Worm (Caenorhabditis elegans) whole organism, late embryonic: ENCODE results near the gene C01G12.5.

ENCODE experiments used
- C38D4.7 ChIP-seq: fragments of 200-800 bp; sonication (Bioruptor generic); optimal IDR thresholded peaks from 2 replicates; lab custom pipeline; 2018; ENCODE audit warnings: mild to moderate bottlenecking, missing genetic modification characterization, moderate library complexity, missing compliant biosample characterization
- ceh-18 ChIP-seq: sonication (generic microtip); optimal IDR thresholded peaks from 2 replicates; lab custom pipeline; 2016; ENCODE audit warnings: missing genetic modification characterization, missing compliant biosample characterization
- ceh-48 ChIP-seq: sonication (generic microtip); optimal IDR thresholded peaks from 2 replicates; lab custom pipeline; 2016; ENCODE audit warnings: missing genetic modification characterization, inconsistent platforms, missing compliant biosample characterization
- fkh-10 ChIP-seq: fragments of 150-350 bp; optimal IDR thresholded peaks from 2 replicates; lab custom pipeline; 2014; ENCODE audit warnings: missing biosample characterization, missing genetic modification reagents, missing genetic modification characterization
- hlh-13 ChIP-seq: fragments of 200-800 bp; sonication (Bioruptor generic); optimal IDR thresholded peaks from 2 replicates; lab custom pipeline; 2018; ENCODE audit warnings: mild to moderate bottlenecking, missing genetic modification characterization, missing compliant biosample characterization
- hlh-6 ChIP-seq: sonication (generic microtip); optimal IDR thresholded peaks from 2 replicates; lab custom pipeline; 2016; ENCODE audit warnings: missing genotype, missing genetic modification characterization, missing compliant biosample characterization
- mec-3 ChIP-seq: sonication (generic microtip); optimal IDR thresholded peaks from 2 replicates; lab custom pipeline; 2016; ENCODE audit warnings: borderline replicate concordance, missing genetic modification characterization, missing compliant biosample characterization
- nhr-11 ChIP-seq: fragments of 150-350 bp; optimal IDR thresholded peaks from 2 replicates; lab custom pipeline; 2014; ENCODE audit warnings: missing biosample characterization, missing genetic modification characterization
- npax-4 ChIP-seq: sonication (generic microtip); optimal IDR thresholded peaks from 2 replicates; lab custom pipeline; 2016; ENCODE audit warnings: missing genetic modification characterization, missing compliant biosample characterization
- pha-4 ChIP-seq: fragments of 150-350 bp; optimal IDR thresholded peaks from 2 replicates; lab custom pipeline; 2018; ENCODE audit warnings: missing biosample characterization, missing genetic modification reagents, missing genetic modification characterization
- tbx-7 ChIP-seq: sonication (generic microtip); optimal IDR thresholded peaks from 2 replicates; lab custom pipeline; 2016; ENCODE audit warnings: missing genotype, missing genetic modification characterization, missing compliant biosample characterization
- unc-86 ChIP-seq: sonication (generic microtip); optimal IDR thresholded peaks from 2 replicates; lab custom pipeline; 2016; ENCODE audit warnings: missing genetic modification characterization, missing compliant biosample characterization

- TF ChIP-seq fkh-10 (GFP tag; lab: Kevin White, UChicago): no peak
- no peak for TF ChIP-seq unc-86 (tag; lab: Kevin White, UChicago)
- TF ChIP-seq ceh-18 (tag; lab: Kevin White, UChicago): no peak
- TF ChIP-seq pha-4 (tag; lab: Kevin White, UChicago): no peak
- no peak for TF ChIP-seq ceh-48
- TF ChIP-seq hlh-13 (GFP tag; lab: Kevin White, UChicago): no peak
- no peak for TF ChIP-seq nhr-11 (tag; lab: Kevin White, UChicago)
- TF ChIP-seq mec-3: no peak
- no peak for TF ChIP-seq tbx-7 (tag; lab: Kevin White, UChicago)
- TF ChIP-seq hlh-6 (tag; lab: Kevin White, UChicago): no peak
- TF ChIP-seq npax-4 (tag; lab: Kevin White, UChicago): no peak
- TF ChIP-seq C38D4.7: no peak
These were observed 30.9 kb upstream of the C01G12.5 start for ce11 chrII:14618158-14618557.
